Worm (Caenorhabditis elegans) whole organism, early embryonic: ENCODE results near the gene ZK1290.13.

ENCODE experiments used
- B0310.2 ChIP-seq: sonication (generic microtip); optimal IDR thresholded peaks from 2 replicates; lab custom pipeline; 2016; ENCODE audit warnings: mild to moderate bottlenecking, missing genetic modification characterization, missing compliant biosample characterization
- ama-1 ChIP-seq: fragments of 150-350 bp; optimal IDR thresholded peaks from 2 replicates; lab custom pipeline; 2014
- tbx-11 ChIP-seq: fragments of 200-800 bp; sonication (Bioruptor generic); IDR thresholded peaks from 2 replicates; pipeline ENCODE4 v1.3.6; 2022; ENCODE audit warnings: missing genetic modification characterization, missing compliant biosample characterization

- TF ChIP-seq ama-1 (lab: Kevin White, UChicago) (no peak), tbx-11 (no peak), B0310.2 (tag; lab: Kevin White, UChicago) (no peak)
Observed at ce11 chrII:7530944-7531343, 3.9 kb upstream of the ZK1290.13 start, which contains the start of gene wrt-1.
